Fruit fly (Drosophila melanogaster) whole organism, embryonic: ENCODE data around the gene CG2931.

Experiments used
- Awh ChIP-seq: fragments of 200-800 bp; sonication (Bioruptor generic); IDR thresholded peaks from 2 replicates; pipeline ENCODE4, ENCODE4 v1.3.6; 2022; ENCODE audit warnings: missing biosample characterization, missing genetic modification characterization
- Bgb ChIP-seq: fragments of 200-800 bp; sonication (Bioruptor generic); IDR thresholded peaks from 2 replicates; pipeline ENCODE4 v1.3.6; 2022; ENCODE audit warnings: missing biosample characterization, missing genetic modification characterization; ENCODE audit not compliant: partially characterized antibody
- C15 ChIP-seq: fragments of 200-800 bp; sonication (Bioruptor generic); IDR thresholded peaks from 3 replicates; pipeline ENCODE4 v1.3.6; 2022; ENCODE audit warnings: missing biosample characterization, missing genetic modification characterization
- CG10267 ChIP-seq: fragments of 200-800 bp; sonication (Bioruptor generic); optimal IDR thresholded peaks from 2 replicates; lab custom pipeline; 2018; ENCODE audit warnings: missing biosample characterization, mild to moderate bottlenecking, missing genetic modification characterization, moderate library complexity
- CG10654 ChIP-seq: fragments of 200-800 bp; sonication (Bioruptor generic); optimal IDR thresholded peaks from 2 replicates; lab custom pipeline; 2016; ENCODE audit warnings: missing biosample characterization, missing genetic modification characterization
- CG12659 ChIP-seq: fragments of 200-800 bp; sonication (Bioruptor generic); optimal IDR thresholded peaks from 3 replicates; lab custom pipeline; 2017; ENCODE audit warnings: mild to moderate bottlenecking, missing biosample characterization, missing genetic modification reagents, missing genetic modification characterization
- CG13287 ChIP-seq: fragments of 200-800 bp; sonication (Bioruptor generic); IDR thresholded peaks from 2 replicates; pipeline ENCODE4 v1.3.6; 2022; ENCODE audit warnings: missing biosample characterization, missing genetic modification characterization; ENCODE audit not compliant: partially characterized antibody
- CG13775 ChIP-seq: fragments of 200-800 bp; sonication (Bioruptor generic); optimal IDR thresholded peaks from 3 replicates; lab custom pipeline; 2017; ENCODE audit warnings: missing biosample characterization, mild to moderate bottlenecking, missing genetic modification characterization
- CG1602 ChIP-seq: fragments of 200-800 bp; sonication (Bioruptor generic); optimal IDR thresholded peaks from 3 replicates; lab custom pipeline; 2016; ENCODE audit warnings: missing biosample characterization, missing genetic modification characterization
- CG17385 ChIP-seq: fragments of 200-800 bp; sonication (Bioruptor generic); optimal IDR thresholded peaks from 3 replicates; lab custom pipeline; 2018; ENCODE audit warnings: missing biosample characterization, mild to moderate bottlenecking, missing genetic modification characterization
- CG18011 ChIP-seq: fragments of 200-800 bp; sonication (Bioruptor generic); optimal IDR thresholded peaks from 2 replicates; lab custom pipeline; 2017; ENCODE audit warnings: missing biosample characterization, missing genetic modification characterization, mild to moderate bottlenecking, moderate library complexity, missing genotype
- CG18476 ChIP-seq: fragments of 200-800 bp; sonication (Bioruptor generic); optimal IDR thresholded peaks from 2 replicates; lab custom pipeline; 2016; ENCODE audit warnings: missing biosample characterization, mild to moderate bottlenecking, missing genetic modification characterization
- CG2889 ChIP-seq: fragments of 200-800 bp; sonication (Bioruptor generic); IDR thresholded peaks from 3 replicates; pipeline ENCODE4 v1.3.6; 2022; ENCODE audit warnings: missing biosample characterization, missing genetic modification characterization
- CG43689 ChIP-seq: fragments of 200-800 bp; sonication (Bioruptor generic); IDR thresholded peaks from 2 replicates; pipeline ENCODE4 v1.3.6; 2022; ENCODE audit warnings: missing biosample characterization, missing genetic modification characterization
- CG5180 ChIP-seq: fragments of 200-800 bp; sonication (Bioruptor generic); optimal IDR thresholded peaks from 3 replicates; lab custom pipeline; 2017; ENCODE audit warnings: missing biosample characterization, missing genetic modification characterization, mild to moderate bottlenecking, moderate library complexity, missing genetic modification reagents
- Dip3 ChIP-seq: fragments of 200-800 bp; sonication (Bioruptor generic); optimal IDR thresholded peaks from 3 replicates; lab custom pipeline; 2016; ENCODE audit warnings: missing biosample characterization, missing genetic modification characterization
- Fer1 ChIP-seq: fragments of 200-800 bp; sonication (Bioruptor generic); optimal IDR thresholded peaks from 2 replicates; lab custom pipeline; 2017; ENCODE audit warnings: missing biosample characterization, mild to moderate bottlenecking, missing genetic modification characterization
- HmgZ ChIP-seq: fragments of 200-800 bp; sonication (Bioruptor generic); optimal IDR thresholded peaks from 2 replicates; lab custom pipeline; 2018; ENCODE audit warnings: missing biosample characterization, mild to moderate bottlenecking, missing genetic modification characterization
- Med ChIP-seq: fragments of 200-800 bp; sonication (Bioruptor generic); peaks from one replicate; lab custom pipeline; 2016; ENCODE audit warnings: missing biosample characterization, missing genetic modification characterization, mild to moderate bottlenecking, inconsistent platforms, moderate library complexity
- Nf-YA ChIP-seq: fragments of 200-800 bp; sonication (Bioruptor generic); IDR thresholded peaks from 2 replicates; pipeline ENCODE4 v1.3.6; 2022; ENCODE audit warnings: missing biosample characterization, missing genetic modification characterization
- Nf-YB ChIP-seq: fragments of 200-800 bp; sonication (Bioruptor generic); optimal IDR thresholded peaks from 3 replicates; lab custom pipeline; 2019; ENCODE audit warnings: missing biosample characterization, mild to moderate bottlenecking, missing genetic modification characterization, moderate library complexity
- PHDP ChIP-seq: fragments of 200-800 bp; sonication (Bioruptor generic); optimal IDR thresholded peaks from 3 replicates; lab custom pipeline; 2018; ENCODE audit warnings: missing biosample characterization, mild to moderate bottlenecking, missing genetic modification characterization, moderate library complexity
- Scr ChIP-seq: fragments of 200-800 bp; sonication (Bioruptor generic); IDR thresholded peaks from 2 replicates; pipeline ENCODE4 v1.3.6; 2022; ENCODE audit warnings: missing biosample characterization, missing genetic modification characterization; ENCODE audit not compliant: partially characterized antibody
- ara ChIP-seq: fragments of 200-800 bp; sonication (Bioruptor generic); IDR thresholded peaks from 2 replicates; pipeline ENCODE4 v1.3.6; 2022; ENCODE audit warnings: missing biosample characterization, missing genetic modification characterization
- crol ChIP-seq: fragments of 200-800 bp; sonication (Bioruptor generic); IDR thresholded peaks from 2 replicates; pipeline ENCODE4 v1.3.6; 2022; ENCODE audit warnings: missing biosample characterization, missing genetic modification characterization
- da ChIP-seq: fragments of 200-800 bp; sonication (Bioruptor generic); optimal IDR thresholded peaks from 2 replicates; lab custom pipeline; 2016; ENCODE audit warnings: missing biosample characterization, missing genetic modification characterization
- dmrt99B ChIP-seq: fragments of 200-800 bp; sonication (Bioruptor generic); optimal IDR thresholded peaks from 2 replicates; lab custom pipeline; 2018; ENCODE audit warnings: missing biosample characterization, mild to moderate bottlenecking, missing genetic modification characterization, moderate library complexity
- dysf ChIP-seq: fragments of 200-800 bp; sonication (Bioruptor generic); IDR thresholded peaks from 3 replicates; pipeline ENCODE4 v1.3.6; 2022; ENCODE audit warnings: missing biosample characterization, missing genetic modification characterization
- emc ChIP-seq: fragments of 200-800 bp; sonication (Bioruptor generic); optimal IDR thresholded peaks from 2 replicates; lab custom pipeline; 2016; ENCODE audit warnings: missing biosample characterization, missing genetic modification characterization
- en ChIP-seq: fragments of 200-800 bp; sonication (Bioruptor generic); optimal IDR thresholded peaks from 2 replicates; lab custom pipeline; 2016; ENCODE audit warnings: missing biosample characterization, missing genetic modification characterization
- esg ChIP-seq: fragments of 200-800 bp; sonication (Bioruptor generic); conservative IDR thresholded peaks from 2 replicates; pipeline ENCODE4 v1.3.6; 2022; ENCODE audit warnings: missing biosample characterization, missing genetic modification characterization
- ftz-f1 ChIP-seq: fragments of 200-800 bp; sonication (Bioruptor generic); optimal IDR thresholded peaks from 2 replicates; lab custom pipeline; 2016; ENCODE audit warnings: missing biosample characterization, missing genetic modification characterization
- gro ChIP-seq: fragments of 200-800 bp; sonication (Bioruptor generic); optimal IDR thresholded peaks from 2 replicates; lab custom pipeline; 2016; ENCODE audit warnings: missing biosample characterization, missing genetic modification characterization
- h ChIP-seq: fragments of >200 bp; optimal IDR thresholded peaks from 2 replicates; lab custom pipeline; 2017
- lov ChIP-seq, 2 experiments: fragments of 200-800 bp in 1 of 2; fragments of >200 bp in 1 of 2; sonication (Bioruptor generic) in 1 of 2; IDR thresholded peaks in 1 of 2; optimal IDR thresholded peaks in 1 of 2; 2 replicates in 1 of 2; 3 replicates in 1 of 2; pipeline versions ENCODE4 v1.3.6 to Lab custom; 2017 to 2022; ENCODE audit warnings: missing biosample characterization in 1 of 2, missing genetic modification characterization in 1 of 2
- maf-S ChIP-seq: fragments of 200-800 bp; sonication (Bioruptor generic); optimal IDR thresholded peaks from 2 replicates; lab custom pipeline; 2016; ENCODE audit warnings: missing biosample characterization, missing genetic modification characterization
- pnt ChIP-seq: fragments of 200-800 bp; sonication (Bioruptor generic); optimal IDR thresholded peaks from 3 replicates; lab custom pipeline; 2016; ENCODE audit warnings: missing biosample characterization, missing genetic modification characterization
- prd ChIP-seq, 3 experiments: fragments of >200 bp in 2 of 3; fragments of 200-800 bp in 1 of 3; sonication (Bioruptor generic) in 1 of 3; optimal IDR thresholded peaks in 2 of 3; IDR thresholded peaks in 1 of 3; 2 replicates in 2 of 3; 3 replicates in 1 of 3; pipeline versions ENCODE4 v1.3.6 to Lab custom; 2017 to 2022; ENCODE audit warnings: missing biosample characterization in 1 of 3, missing genetic modification characterization in 1 of 3
- sens-2 ChIP-seq: fragments of 200-800 bp; sonication (Bioruptor generic); IDR thresholded peaks from 2 replicates; pipeline ENCODE4 v1.3.6; 2022; ENCODE audit warnings: missing biosample characterization, missing genetic modification characterization
- shn ChIP-seq: fragments of 200-800 bp; sonication (Bioruptor generic); optimal IDR thresholded peaks from 3 replicates; lab custom pipeline; 2016; ENCODE audit warnings: missing biosample characterization, missing genetic modification characterization
- sr ChIP-seq: fragments of 200-800 bp; sonication (Bioruptor generic); IDR thresholded peaks from 3 replicates; pipeline ENCODE4 v1.3.6; 2022; ENCODE audit warnings: missing biosample characterization, missing genetic modification characterization
- unc-4 ChIP-seq: fragments of 200-800 bp; sonication (Bioruptor generic); IDR thresholded peaks from 2 replicates; pipeline ENCODE4 v1.3.6; 2022; ENCODE audit warnings: missing biosample characterization, missing genetic modification characterization; ENCODE audit not compliant: partially characterized antibody
- vvl ChIP-seq: fragments of 200-800 bp; sonication (Bioruptor generic); IDR thresholded peaks from 2 replicates; pipeline ENCODE4 v1.3.6; 2022; ENCODE audit warnings: missing biosample characterization, missing genetic modification characterization
- z ChIP-seq: fragments of 200-800 bp; sonication (Bioruptor generic); IDR thresholded peaks from 3 replicates; pipeline ENCODE4 v1.3.6; 2022; ENCODE audit warnings: missing biosample characterization, missing genetic modification characterization

Gene CG2931

dm6 chr3R:5562956-5563355 lies 5.5 kb downstream of the CG2931 start:
- TF ChIP-seq PHDP (no peak), Bgb (GFP tag; lab: Robert Waterston, UW) (no peak), CG12659 (GFP tag; lab: Kevin White, UChicago) (no peak), Med (GFP tag; lab: Kevin White, UChicago) (peak; percentile 61), en (GFP tag; lab: Kevin White, UChicago) (no peak), C15 (GFP tag; lab: Robert Waterston, UW) (no peak), Nf-YA (GFP tag; lab: Robert Waterston, UW) (no peak), prd (optimal IDR thresholded peaks at IDR 0.05; lab: Kevin White, UChicago) (no peak), prd (GFP tag; IDR thresholded peaks at IDR 0.05; lab: Robert Waterston, UW) (no peak), CG2889 (GFP tag; lab: Robert Waterston, UW) (no peak), CG13287 (GFP tag; lab: Robert Waterston, UW) (no peak), CG17385 (GFP tag; lab: Kevin White, UChicago) (peak; percentile 13), maf-S (GFP tag; lab: Kevin White, UChicago) (no peak), da (no peak), CG43689 (GFP tag; lab: Robert Waterston, UW) (no peak), emc (GFP tag; lab: Kevin White, UChicago) (no peak), CG10654 (no peak), ara (GFP tag; lab: Robert Waterston, UW) (no peak), CG5180 (GFP tag; lab: Kevin White, UChicago) (no peak), unc-4 (GFP tag; lab: Robert Waterston, UW) (no peak), CG10267 (tag; lab: Kevin White, UChicago) (no peak), CG18011 (no peak), crol (GFP tag; lab: Robert Waterston, UW) (0 out of 2 replicates have a peak, but pooled peaks have one; percentile 24), dysf (GFP tag; lab: Robert Waterston, UW) (no peak), vvl (GFP tag; lab: Robert Waterston, UW) (no peak), HmgZ (tag; lab: Kevin White, UChicago) (no peak), sr (GFP tag; lab: Robert Waterston, UW) (0 out of 3 replicates have a peak, but pooled peaks have one; percentile 28), Awh (GFP tag; lab: Robert Waterston, UW) (no peak), CG1602 (GFP tag; lab: Kevin White, UChicago) (no peak), lov (optimal IDR thresholded peaks at IDR 0.05; lab: Kevin White, UChicago) (no peak), lov (GFP tag; IDR thresholded peaks at IDR 0.05; lab: Robert Waterston, UW) (0 out of 3 replicates have a peak, but pooled peaks have one; percentile 29), pnt (GFP tag; lab: Kevin White, UChicago) (no peak), z (GFP tag; lab: Robert Waterston, UW) (no peak), Fer1 (no peak), shn (no peak), Nf-YB (GFP tag; lab: Kevin White, UChicago) (no peak), sens-2 (GFP tag; lab: Robert Waterston, UW) (no peak), esg (GFP tag; lab: Robert Waterston, UW) (no peak), dmrt99B (no peak), ftz-f1 (no peak), Dip3 (GFP tag; lab: Kevin White, UChicago) (no peak), CG13775 (GFP tag; lab: Kevin White, UChicago) (no peak), h (no peak), Scr (no peak), CG18476 (GFP tag; lab: Kevin White, UChicago) (no peak), gro (GFP tag; lab: Kevin White, UChicago) (no peak)
- TF ChIP-seq, all 482 proteins: peak for 5
